Fruit fly (Drosophila melanogaster) S2 (cell line): ENCODE measurements around the gene CG9132.

Experiments
- CG8478 ChIP-seq: fragments of >200 bp; optimal IDR thresholded peaks from 2 replicates; lab custom pipeline; 2018
- CTCF ChIP-seq, 2 experiments: fragments of >200 bp; optimal IDR thresholded peaks; 2 replicates each; lab custom pipeline; 2018

dm6 chrX:16747467-16747866, 53.0 kb downstream of the CG9132 start:
- TF ChIP-seq CTCF (optimal IDR thresholded peaks at IDR 0.05; lab: Kevin White, UChicago) = no peak
- TF ChIP-seq CG8478 (lab: Kevin White, UChicago) = no peak
